Fruit fly (Drosophila melanogaster): ENCODE measurements around the gene E2f1.
A peak's percentile ranks its signal among the peaks of the same experiment; 100 is the strongest.

E2f1 gene

DNA sequence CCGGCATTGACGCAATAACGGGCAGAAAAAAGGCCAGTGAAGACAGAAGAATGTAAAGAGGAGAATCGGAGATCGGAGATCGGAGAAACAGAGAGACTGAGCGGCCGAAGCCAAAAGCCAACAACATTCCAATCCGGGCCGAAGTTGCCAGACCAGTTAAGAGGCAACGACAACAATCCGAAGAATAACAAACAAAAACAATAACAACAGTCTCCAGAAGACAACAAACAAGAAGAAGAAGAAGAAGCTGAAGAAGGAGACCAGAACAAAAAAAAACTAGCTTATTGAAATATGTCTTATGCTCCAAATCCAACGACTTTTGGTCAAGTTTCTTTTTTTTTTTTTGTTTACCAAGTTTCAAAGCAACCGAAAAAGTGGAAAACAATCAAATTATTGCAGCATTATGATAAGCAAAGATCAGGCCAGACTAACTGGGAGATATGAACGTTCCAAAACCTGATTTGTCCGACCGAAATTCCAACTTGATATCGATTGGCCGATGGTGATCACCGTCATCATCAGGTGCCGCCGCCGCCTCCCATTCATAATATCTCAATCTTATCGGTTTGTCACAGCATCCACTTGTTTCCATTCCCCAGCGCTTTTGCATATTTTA is 77.0 kb downstream of the E2f1 start (continued):
- TF ChIP-seq CG4318 (GFP tag; optimal IDR thresholded peaks at IDR 0.05) (no peak), CG6276 (GFP tag; optimal IDR thresholded peaks at IDR 0.05) (no peak), CG8119 (GFP tag; IDR thresholded peaks at IDR 0.05) (no peak), acj6 (GFP tag; optimal IDR thresholded peaks at IDR 0.05) (no peak), OdsH (GFP tag; optimal IDR thresholded peaks at IDR 0.05) (no peak), esn (GFP tag; optimal IDR thresholded peaks at IDR 0.05) (no peak), Eip78C (GFP tag) (no peak)

DNA sequence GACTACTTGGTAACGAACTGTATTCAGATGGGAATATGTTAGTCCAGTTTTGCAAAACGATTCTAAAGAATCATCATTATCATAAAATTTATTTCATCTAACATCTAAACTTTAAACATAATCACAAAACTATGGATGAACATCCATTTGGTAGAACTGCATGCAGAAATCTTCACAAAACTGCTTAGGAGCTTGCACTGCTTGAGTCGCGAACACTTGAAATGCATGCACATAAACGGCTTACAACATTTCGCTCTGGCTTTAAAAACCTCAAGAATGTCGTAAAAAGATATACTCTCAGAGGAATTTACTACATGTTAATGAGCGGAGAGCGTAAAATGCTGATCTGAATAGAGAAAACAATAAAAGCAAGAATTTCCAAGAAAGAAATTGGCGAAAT is 77.6 kb downstream of the E2f1 start:
- TF ChIP-seq OdsH (GFP tag; optimal IDR thresholded peaks at IDR 0.05) (no peak), Sox102F (GFP tag; optimal IDR thresholded peaks at IDR 0.05) (no peak), achi (GFP tag; optimal IDR thresholded peaks at IDR 0.05) (no peak), CG8319 (GFP tag; optimal IDR thresholded peaks at IDR 0.05) (no peak), acj6 (GFP tag; optimal IDR thresholded peaks at IDR 0.05) (no peak), Sox14 (GFP tag; optimal IDR thresholded peaks at IDR 0.05) (no peak), Lpt (GFP tag; optimal IDR thresholded peaks at IDR 0.05) (no peak), fkh (GFP tag; optimal IDR thresholded peaks at IDR 0.05) (no peak), spab (GFP tag; optimal IDR thresholded peaks at IDR 0.05) (no peak), CG7368 (GFP tag; optimal IDR thresholded peaks at IDR 0.05) (no peak), CG8632 (GFP tag; optimal IDR thresholded peaks at IDR 0.05) (no peak), CG6792 (GFP tag; optimal IDR thresholded peaks at IDR 0.05) (no peak), Eip78C (GFP tag) (no peak), Hr38 (GFP tag; optimal IDR thresholded peaks at IDR 0.05) (no peak), ss (GFP tag; optimal IDR thresholded peaks at IDR 0.05) (no peak), Smox (GFP tag; optimal IDR thresholded peaks at IDR 0.05) (no peak), CG6808 (GFP tag; optimal IDR thresholded peaks at IDR 0.05) (no peak), Hr39 (GFP tag; optimal IDR thresholded peaks at IDR 0.05) (no peak), Blimp-1 (GFP tag; optimal IDR thresholded peaks at IDR 0.05) (no peak), CG15336 (GFP tag; IDR thresholded peaks at IDR 0.05) (no peak)

dm6 chr3R:21582637-21583036 is 78.0 kb downstream of the E2f1 start:
- no peak for TF ChIP-seq CG10631 (GFP tag; optimal IDR thresholded peaks at IDR 0.05)
- no peak for TF ChIP-seq Sox102F (GFP tag; optimal IDR thresholded peaks at IDR 0.05)
- no peak for TF ChIP-seq Met (GFP tag; optimal IDR thresholded peaks at IDR 0.05)
- no peak for TF ChIP-seq CG7368 (GFP tag; optimal IDR thresholded peaks at IDR 0.05)
- TF ChIP-seq fkh (GFP tag; optimal IDR thresholded peaks at IDR 0.05): no peak
- TF ChIP-seq CG16779 (tag; optimal IDR thresholded peaks at IDR 0.05): peak; percentile 5
- TF ChIP-seq salr (GFP tag; optimal IDR thresholded peaks at IDR 0.05): no peak

DNA sequence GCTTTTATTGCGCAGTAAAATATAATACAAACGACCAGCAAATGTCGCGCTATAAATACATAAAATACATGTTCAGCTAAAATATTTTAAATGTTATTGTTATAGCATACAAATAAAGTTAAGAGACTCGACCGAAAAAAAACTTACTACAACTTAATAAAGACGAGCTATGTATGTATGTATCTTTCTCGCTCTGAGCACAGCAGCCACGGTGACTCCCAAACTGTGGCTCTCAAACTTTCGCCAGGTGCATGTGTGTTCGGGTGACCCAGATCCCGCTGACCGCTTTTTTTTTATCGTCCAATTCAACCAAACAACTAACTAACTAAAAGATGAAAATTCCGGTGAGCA is 78.6 kb downstream of the E2f1 start:
- 0 out of 3 replicates have a peak, but pooled peaks have one; percentile 4 for TF ChIP-seq CG6163 (GFP tag; IDR thresholded peaks at IDR 0.05)
- no peak for TF ChIP-seq CG32006 (GFP tag; optimal IDR thresholded peaks at IDR 0.05)
- no peak for TF ChIP-seq CG1621 (tag; optimal IDR thresholded peaks at IDR 0.05)
- peak; percentile 2; the same call in 1 of the 3 replicates for TF ChIP-seq CG8119 (GFP tag; IDR thresholded peaks at IDR 0.05)
- TF ChIP-seq ss (GFP tag; optimal IDR thresholded peaks at IDR 0.05): no peak
- TF ChIP-seq Sox15 (GFP tag; optimal IDR thresholded peaks at IDR 0.05): no peak
- no peak for TF ChIP-seq Blimp-1 (GFP tag; optimal IDR thresholded peaks at IDR 0.05)
- TF ChIP-seq CG3919 (GFP tag; optimal IDR thresholded peaks at IDR 0.05): no peak
- TF ChIP-seq CG8319 (GFP tag; optimal IDR thresholded peaks at IDR 0.05): no peak
- no peak for TF ChIP-seq Hr38 (GFP tag; optimal IDR thresholded peaks at IDR 0.05)
- TF ChIP-seq Eip78C (GFP tag): no peak
- no peak for TF ChIP-seq lz (GFP tag; optimal IDR thresholded peaks at IDR 0.05)

All from whole organism, prepupa.